Worm (Caenorhabditis elegans): ENCODE data around the gene srx-78.

DNA sequence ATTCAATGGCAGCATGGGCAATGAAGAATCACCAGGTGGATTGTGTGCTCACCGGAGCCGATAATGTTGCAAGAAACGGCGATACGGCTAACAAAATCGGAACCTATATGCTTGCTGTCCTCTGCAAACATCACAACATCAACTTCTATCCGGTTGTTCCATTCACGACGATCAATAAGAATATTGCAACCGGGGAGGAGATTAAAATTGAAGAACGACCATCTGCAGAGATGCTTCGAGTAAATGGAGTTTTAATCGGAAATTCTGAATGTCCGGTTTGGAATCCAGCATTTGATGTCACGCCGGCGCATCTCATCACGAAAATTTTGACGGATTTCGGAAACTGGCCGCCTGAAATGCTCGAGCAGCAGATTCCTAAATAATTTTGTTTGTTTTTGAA is 11.2 kb upstream of the srx-78 start:
- TF ChIP-seq tbx-37 (GFP tag; conservative IDR thresholded peaks at IDR 0.05): no peak
- TF ChIP-seq ceh-36 (tag; optimal IDR thresholded peaks at IDR 0.05): no peak
- no peak for TF ChIP-seq B0310.2 (tag; optimal IDR thresholded peaks at IDR 0.05)
- no peak for TF ChIP-seq flt-1 (GFP tag; IDR thresholded peaks at IDR 0.05)
- TF ChIP-seq ama-1 (optimal IDR thresholded peaks at IDR 0.05): no peak
- TF ChIP-seq ets-7 (tag; optimal IDR thresholded peaks at IDR 0.05): no peak
- TF ChIP-seq ceh-13 (GFP tag; optimal IDR thresholded peaks at IDR 0.05): no peak
- TF ChIP-seq F13C5.2 (tag; optimal IDR thresholded peaks at IDR 0.05): no peak

Data from whole organism, early embryonic.